Worm (Caenorhabditis elegans) whole organism, L1 larva: Measurements from ENCODE around the gene C01G10.6.
A peak's percentile ranks its signal among the peaks of the same experiment; 100 is the strongest.

Experiments
- C16A3.4 ChIP-seq: fragments of 150-350 bp; optimal IDR thresholded peaks from 2 replicates; lab custom pipeline; 2014; ENCODE audit warnings: missing biosample characterization, missing genetic modification characterization
- C34B4.2 ChIP-seq: sonication (generic microtip); optimal IDR thresholded peaks from 2 replicates; lab custom pipeline; 2017; ENCODE audit warnings: mild to moderate bottlenecking, missing genetic modification characterization, missing compliant biosample characterization
- F16B12.6 ChIP-seq: fragments of 150-350 bp; optimal IDR thresholded peaks from 2 replicates; lab custom pipeline; 2014; ENCODE audit warnings: missing biosample characterization, missing genetic modification characterization
- Y116A8C.19 ChIP-seq: sonication (generic microtip); optimal IDR thresholded peaks from 2 replicates; lab custom pipeline; 2016; ENCODE audit warnings: missing compliant biosample characterization, missing genetic modification characterization, borderline replicate concordance
- aha-1 ChIP-seq: fragments of 150-350 bp; optimal IDR thresholded peaks from 2 replicates; lab custom pipeline; 2014; ENCODE audit warnings: missing biosample characterization, missing genetic modification characterization
- alr-1 ChIP-seq: fragments of 200-800 bp; sonication (Bioruptor generic); optimal IDR thresholded peaks from 2 replicates; lab custom pipeline; 2018; ENCODE audit warnings: borderline replicate concordance, mild to moderate bottlenecking, missing genetic modification characterization, missing compliant biosample characterization
- aly-2 ChIP-seq: fragments of 150-350 bp; optimal IDR thresholded peaks from 2 replicates; lab custom pipeline; 2014; ENCODE audit warnings: missing biosample characterization, missing genetic modification characterization
- blmp-1 ChIP-seq: fragments of 150-350 bp; optimal IDR thresholded peaks from 2 replicates; lab custom pipeline; 2014; ENCODE audit warnings: missing biosample characterization, missing genetic modification characterization
- ceh-8 ChIP-seq: fragments of 200-800 bp; sonication (Bioruptor generic); optimal IDR thresholded peaks from 2 replicates; lab custom pipeline; 2018; ENCODE audit warnings: mild to moderate bottlenecking, missing genetic modification characterization, moderate library complexity, missing compliant biosample characterization
- ceh-82 ChIP-seq, 3 experiments: fragments of 150-350 bp in 1 of 3; sonication (generic microtip) in 2 of 3; optimal IDR thresholded peaks; 2 replicates each; lab custom pipeline; 2014 to 2017; ENCODE audit warnings: missing biosample characterization in 3 of 3, missing genetic modification characterization in 3 of 3
- ceh-88 ChIP-seq: fragments of 200-800 bp; sonication (Bioruptor generic); IDR thresholded peaks from 2 replicates; pipeline ENCODE4 v1.3.6; 2022; ENCODE audit warnings: missing genetic modification characterization, missing compliant biosample characterization
- ceh-90 ChIP-seq: sonication (generic microtip); optimal IDR thresholded peaks from 2 replicates; lab custom pipeline; 2016; ENCODE audit warnings: missing genetic modification characterization, missing compliant biosample characterization
- dsc-1 ChIP-seq: sonication (generic microtip); optimal IDR thresholded peaks from 2 replicates; lab custom pipeline; 2016; ENCODE audit warnings: mild to moderate bottlenecking, missing genetic modification characterization, missing compliant biosample characterization
- efl-1 ChIP-seq, 4 experiments: fragments of 150-350 bp; optimal IDR thresholded peaks in 3 of 4; peaks in 1 of 4; 1 replicate in 1 of 4; 2 replicates in 3 of 4; lab custom pipeline; 2014; ENCODE audit warnings: missing biosample characterization in 2 of 4, missing genetic modification characterization in 2 of 4, missing genetic modification reagents in 2 of 4
- egl-13 ChIP-seq: sonication (generic microtip); optimal IDR thresholded peaks from 2 replicates; lab custom pipeline; 2016; ENCODE audit warnings: missing genotype, missing genetic modification reagents, missing genetic modification characterization, missing compliant biosample characterization
- egl-27 ChIP-seq, 2 experiments: fragments of 150-350 bp in 1 of 2; sonication (generic microtip); optimal IDR thresholded peaks; 3 replicates each; lab custom pipeline; 2017 to 2018; ENCODE audit warnings: missing biosample characterization in 2 of 2, missing genetic modification characterization in 2 of 2, missing genetic modification reagents in 2 of 2
- elt-2 ChIP-seq: sonication (generic microtip); optimal IDR thresholded peaks from 2 replicates; lab custom pipeline; 2016; ENCODE audit warnings: missing genetic modification characterization, mild to moderate bottlenecking, inconsistent platforms, missing compliant biosample characterization, missing genetic modification reagents
- elt-3 ChIP-seq, 6 experiments: fragments of 150-350 bp in 1 of 6; sonication (generic microtip); optimal IDR thresholded peaks; 2 replicates each; lab custom pipeline; 2017 to 2018; ENCODE audit warnings: missing biosample characterization in 6 of 6, missing genetic modification characterization in 6 of 6, inconsistent platforms in 1 of 6
- fkh-8 ChIP-seq: sonication (generic microtip); optimal IDR thresholded peaks from 2 replicates; lab custom pipeline; 2016; ENCODE audit warnings: mild to moderate bottlenecking, missing genetic modification characterization, missing compliant biosample characterization
- fos-1 ChIP-seq: fragments of 150-350 bp; optimal IDR thresholded peaks from 2 replicates; lab custom pipeline; 2014; ENCODE audit warnings: missing biosample characterization, missing genetic modification characterization
- grh-1 ChIP-seq: fragments of 200-800 bp; sonication (Bioruptor generic); IDR thresholded peaks from 2 replicates; pipeline ENCODE4 v1.3.6; 2022; ENCODE audit warnings: missing genetic modification reagents, missing genetic modification characterization, missing compliant biosample characterization
- hlh-17 ChIP-seq: fragments of 200-800 bp; sonication (Bioruptor generic); optimal IDR thresholded peaks from 2 replicates; lab custom pipeline; 2018; ENCODE audit warnings: missing genetic modification characterization, mild to moderate bottlenecking, missing compliant biosample characterization, moderate library complexity, borderline replicate concordance
- hlh-4 ChIP-seq: sonication (generic microtip); optimal IDR thresholded peaks from 2 replicates; lab custom pipeline; 2016; ENCODE audit warnings: mild to moderate bottlenecking, missing genetic modification characterization, missing compliant biosample characterization
- irx-1 ChIP-seq: sonication (generic microtip); optimal IDR thresholded peaks from 2 replicates; lab custom pipeline; 2016; ENCODE audit warnings: missing genetic modification characterization, missing compliant biosample characterization
- jun-1 ChIP-seq: fragments of 150-350 bp; optimal IDR thresholded peaks from 2 replicates; lab custom pipeline; 2014; ENCODE audit warnings: missing biosample characterization, missing genetic modification reagents, missing genetic modification characterization
- lin-14 ChIP-seq: fragments of 200-800 bp; sonication (Bioruptor generic); optimal IDR thresholded peaks from 2 replicates; lab custom pipeline; 2018; ENCODE audit warnings: mild to moderate bottlenecking, missing genetic modification characterization, moderate library complexity, missing compliant biosample characterization
- lin-15B ChIP-seq: fragments of 150-350 bp; sonication (generic microtip); optimal IDR thresholded peaks from 3 replicates; lab custom pipeline; 2014; ENCODE audit warnings: missing biosample characterization, missing genetic modification characterization
- mab-9 ChIP-seq: fragments of 200-800 bp; sonication (Bioruptor generic); IDR thresholded peaks from 2 replicates; pipeline ENCODE4 v1.3.6; 2022; ENCODE audit warnings: missing genetic modification reagents, missing genetic modification characterization, missing compliant biosample characterization
- mdl-1 ChIP-seq, 2 experiments: fragments of 150-350 bp; optimal IDR thresholded peaks; 2 replicates each; lab custom pipeline; 2014 to 2017; ENCODE audit warnings: missing biosample characterization in 2 of 2, missing genetic modification characterization in 2 of 2, inconsistent platforms in 1 of 2
- mef-2 ChIP-seq: fragments of 150-350 bp; optimal IDR thresholded peaks from 2 replicates; lab custom pipeline; 2014; ENCODE audit warnings: missing biosample characterization, missing genetic modification characterization
- mep-1 ChIP-seq: fragments of 150-350 bp; optimal IDR thresholded peaks from 2 replicates; lab custom pipeline; 2014; ENCODE audit warnings: missing biosample characterization, missing genetic modification characterization
- nhr-11 ChIP-seq: fragments of 150-350 bp; optimal IDR thresholded peaks from 2 replicates; lab custom pipeline; 2014; ENCODE audit warnings: missing biosample characterization, missing genetic modification characterization
- nhr-12 ChIP-seq: sonication (generic microtip); optimal IDR thresholded peaks from 2 replicates; lab custom pipeline; 2017; ENCODE audit warnings: missing biosample characterization, missing genetic modification characterization
- nhr-19 ChIP-seq: fragments of 200-800 bp; sonication (Bioruptor generic); conservative IDR thresholded peaks from 2 replicates; pipeline ENCODE4 v1.3.6; 2022; ENCODE audit warnings: missing genetic modification characterization, missing compliant biosample characterization
- nhr-20 ChIP-seq: sonication (generic microtip); optimal IDR thresholded peaks from 2 replicates; lab custom pipeline; 2016; ENCODE audit warnings: mild to moderate bottlenecking, missing genetic modification characterization, missing compliant biosample characterization
- nhr-28 ChIP-seq: fragments of 150-350 bp; optimal IDR thresholded peaks from 2 replicates; lab custom pipeline; 2014; ENCODE audit warnings: missing biosample characterization, missing genetic modification characterization
- nhr-47 ChIP-seq: sonication (generic microtip); optimal IDR thresholded peaks from 2 replicates; lab custom pipeline; 2016; ENCODE audit warnings: mild to moderate bottlenecking, missing genetic modification characterization, moderate library complexity, missing compliant biosample characterization
- nhr-71 ChIP-seq: sonication (generic microtip); optimal IDR thresholded peaks from 2 replicates; lab custom pipeline; 2016; ENCODE audit warnings: mild to moderate bottlenecking, missing genetic modification characterization, moderate library complexity, missing compliant biosample characterization
- nhr-76 ChIP-seq: sonication (generic microtip); optimal IDR thresholded peaks from 2 replicates; lab custom pipeline; 2017; ENCODE audit warnings: missing biosample characterization, missing genetic modification characterization
- nhr-77 ChIP-seq: fragments of 150-350 bp; optimal IDR thresholded peaks from 2 replicates; lab custom pipeline; 2014; ENCODE audit warnings: missing biosample characterization, missing genetic modification characterization
- nhr-84 ChIP-seq: sonication (generic microtip); optimal IDR thresholded peaks from 2 replicates; lab custom pipeline; 2017; ENCODE audit warnings: missing biosample characterization, missing genetic modification characterization
- nhr-85 ChIP-seq: sonication (generic microtip); peaks from one replicate; lab custom pipeline; 2016; ENCODE audit warnings: missing genetic modification characterization, inconsistent platforms, missing compliant biosample characterization
- pax-3 ChIP-seq: fragments of 200-800 bp; sonication (Bioruptor generic); optimal IDR thresholded peaks from 2 replicates; lab custom pipeline; 2018; ENCODE audit warnings: mild to moderate bottlenecking, missing genetic modification characterization, moderate library complexity, missing compliant biosample characterization
- rnt-1 ChIP-seq: sonication (generic microtip); optimal IDR thresholded peaks from 2 replicates; lab custom pipeline; 2016; ENCODE audit warnings: mild to moderate bottlenecking, missing genetic modification characterization, moderate library complexity, missing compliant biosample characterization
- snpc-4 ChIP-seq: fragments of 150-350 bp; optimal IDR thresholded peaks from 2 replicates; lab custom pipeline; 2014; ENCODE audit warnings: missing biosample characterization, missing genetic modification characterization
- sox-4 ChIP-seq: sonication (generic microtip); optimal IDR thresholded peaks from 2 replicates; lab custom pipeline; 2016; ENCODE audit warnings: missing genetic modification characterization, missing compliant biosample characterization
- swsn-7 ChIP-seq: sonication (generic microtip); optimal IDR thresholded peaks from 2 replicates; lab custom pipeline; 2016; ENCODE audit warnings: missing genetic modification characterization, missing compliant biosample characterization
- tbx-2 ChIP-seq: sonication (generic microtip); optimal IDR thresholded peaks from 2 replicates; lab custom pipeline; 2016; ENCODE audit warnings: missing genetic modification characterization, missing compliant biosample characterization
- tlp-1 ChIP-seq: fragments of 150-350 bp; optimal IDR thresholded peaks from 2 replicates; lab custom pipeline; 2014; ENCODE audit warnings: missing biosample characterization, missing genetic modification characterization
- unc-130 ChIP-seq: fragments of 150-350 bp; optimal IDR thresholded peaks from 2 replicates; lab custom pipeline; 2017; ENCODE audit warnings: missing biosample characterization, missing genetic modification characterization, inconsistent platforms
- unc-86 ChIP-seq: sonication (generic microtip); optimal IDR thresholded peaks from 2 replicates; lab custom pipeline; 2016; ENCODE audit warnings: missing genetic modification characterization, missing compliant biosample characterization
- zag-1 ChIP-seq: fragments of 150-350 bp; optimal IDR thresholded peaks from 2 replicates; lab custom pipeline; 2014; ENCODE audit warnings: missing biosample characterization, missing genetic modification characterization
- zip-4 ChIP-seq: fragments of 200-800 bp; sonication (Bioruptor generic); optimal IDR thresholded peaks from 2 replicates; lab custom pipeline; 2018; ENCODE audit warnings: mild to moderate bottlenecking, missing genetic modification characterization, moderate library complexity, missing compliant biosample characterization

C01G10.6 gene

ce11 chrV:15082291-15082690, 5.2 kb upstream of the C01G10.6 start, which contains the start of the genes C01G10.10 and C01G10.9 (continued):
- peak; percentile 53 for TF ChIP-seq fkh-8
- peak; percentile 73 for TF ChIP-seq nhr-19 (GFP tag; lab: Robert Waterston, UW)
- TF ChIP-seq zag-1 (tag; lab: Kevin White, UChicago): no peak
- peak; percentile 90 for TF ChIP-seq dsc-1 (tag; lab: Kevin White, UChicago)
- TF ChIP-seq ceh-88: no peak
- no peak for TF ChIP-seq hlh-17 (GFP tag; lab: Kevin White, UChicago)
- TF ChIP-seq pax-3 (tag; lab: Kevin White, UChicago): peak; percentile 96
- TF ChIP-seq nhr-47 (tag; lab: Kevin White, UChicago): peak; percentile 86
- TF ChIP-seq mab-9: peak; percentile 78; the same call in 1 of the 2 replicates
- no peak for TF ChIP-seq mef-2 (tag; lab: Kevin White, UChicago)
- TF ChIP-seq tlp-1 (tag; lab: Kevin White, UChicago): no peak
- TF ChIP-seq C16A3.4 (tag; lab: Kevin White, UChicago): peak; percentile 27
- no peak for TF ChIP-seq egl-13 (tag; lab: Kevin White, UChicago)
- no peak for TF ChIP-seq aly-2 (tag; lab: Kevin White, UChicago)
- peak; percentile 46 for TF ChIP-seq unc-86 (tag; lab: Kevin White, UChicago)
- peak; percentile 20 for TF ChIP-seq zip-4 (GFP tag; lab: Kevin White, UChicago)
- TF ChIP-seq snpc-4: peak; percentile 50
- TF ChIP-seq mep-1 (tag; lab: Kevin White, UChicago): peak; percentile 79
- TF ChIP-seq nhr-84 (tag; lab: Kevin White, UChicago): no peak
- TF ChIP-seq alr-1 (tag; lab: Kevin White, UChicago): no peak
- no peak for TF ChIP-seq nhr-11 (tag; lab: Kevin White, UChicago)
- TF ChIP-seq nhr-85 (tag; lab: Kevin White, UChicago): peak; percentile 93
- peak; percentile 85 for TF ChIP-seq nhr-20 (tag; lab: Kevin White, UChicago)
- peak; percentile 90 for TF ChIP-seq sox-4 (tag; lab: Kevin White, UChicago)
- TF ChIP-seq rnt-1 (tag; lab: Kevin White, UChicago): peak; percentile 97
- TF ChIP-seq elt-3 (tag; optimal IDR thresholded peaks at IDR 0.05; lab: Kevin White, UChicago): peak in 1 of 6 experiments; percentile 60
- TF ChIP-seq hlh-4 (tag; lab: Kevin White, UChicago): peak; percentile 80
- TF ChIP-seq irx-1 (tag; lab: Kevin White, UChicago): peak; percentile 93
- no peak for TF ChIP-seq C34B4.2 (tag; lab: Kevin White, UChicago)
- no peak for TF ChIP-seq egl-27 (tag; optimal IDR thresholded peaks at IDR 0.05; lab: Kevin White, UChicago)
- peak; percentile 34 for TF ChIP-seq unc-130
- no peak for TF ChIP-seq ceh-8
- 0 out of 2 replicates have a peak, but pooled peaks have one; percentile 34 for TF ChIP-seq grh-1 (GFP tag; lab: Robert Waterston, UW)
- TF ChIP-seq lin-15B (tag; lab: Kevin White, UChicago): no peak
- TF ChIP-seq nhr-71 (tag; lab: Kevin White, UChicago): peak; percentile 87
- no peak for TF ChIP-seq mdl-1 (tag; optimal IDR thresholded peaks at IDR 0.05; lab: Kevin White, UChicago)
- TF ChIP-seq nhr-77 (tag; lab: Kevin White, UChicago): no peak
- peak; percentile 70 for TF ChIP-seq Y116A8C.19
- TF ChIP-seq tbx-2 (tag; lab: Kevin White, UChicago): peak; percentile 87
- TF ChIP-seq ceh-82 (tag; optimal IDR thresholded peaks at IDR 0.05; lab: Kevin White, UChicago): peak; percentile 28 to 32 (median 30)
- TF ChIP-seq efl-1 (optimal IDR thresholded peaks at IDR 0.05; lab: Kevin White, UChicago): peak; percentile 40 to 68
- TF ChIP-seq efl-1 (GFP tag; optimal IDR thresholded peaks at IDR 0.05 in 1 of 2; lab: Kevin White, UChicago): peak; percentile 52 to 95
- no peak for TF ChIP-seq nhr-76
- TF ChIP-seq aha-1 (tag; lab: Kevin White, UChicago): no peak
- TF ChIP-seq lin-14 (GFP tag; lab: Kevin White, UChicago): peak; percentile 69
- TF ChIP-seq nhr-28 (tag; lab: Kevin White, UChicago): no peak
- TF ChIP-seq nhr-12: no peak
- TF ChIP-seq ceh-90: peak; percentile 92
- peak; percentile 67 for TF ChIP-seq elt-2 (tag; lab: Kevin White, UChicago)
- peak; percentile 51 for TF ChIP-seq blmp-1 (tag; lab: Kevin White, UChicago)
- TF ChIP-seq F16B12.6: no peak
- peak; percentile 29 for TF ChIP-seq jun-1 (tag; lab: Kevin White, UChicago)
- TF ChIP-seq fos-1 (tag; lab: Kevin White, UChicago): no peak
- peak; percentile 83 for TF ChIP-seq swsn-7 (tag; lab: Kevin White, UChicago)
